Worm (Caenorhabditis elegans): Measurements from ENCODE around the gene srj-8.

The srj-8 gene

DNA sequence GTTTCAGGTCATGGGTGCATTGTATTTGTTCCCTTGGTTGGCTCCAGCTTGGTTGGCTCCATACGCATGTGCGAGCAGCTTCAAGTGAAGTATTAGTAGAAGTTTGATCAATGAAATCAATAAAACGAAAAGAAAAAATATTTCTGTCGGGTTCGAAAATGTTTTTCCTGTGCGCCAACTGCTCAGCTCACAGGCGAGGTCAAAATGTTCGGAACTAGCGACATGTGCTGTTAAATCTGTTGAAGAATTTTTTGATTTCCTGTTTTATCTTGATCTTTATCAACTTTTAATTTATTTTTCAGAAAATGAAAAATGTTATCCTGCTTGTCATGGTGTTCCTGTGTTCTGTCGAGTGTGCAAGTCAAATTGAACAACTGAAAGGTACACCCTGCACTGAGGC, 33.9 kb downstream of the srj-8 start, which contains the start of gene T28A11.25:
Gene T28A11.25 (plus strand): TSS at position 301 of the 400 bp plus-strand sequence.
- no peak for TF ChIP-seq cog-1 (tag; optimal IDR thresholded peaks at IDR 0.05)
- no peak for TF ChIP-seq tab-1 (GFP tag; IDR thresholded peaks at IDR 0.05)
- TF ChIP-seq klf-2 (GFP tag; conservative IDR thresholded peaks at IDR 0.05) = no peak
- TF ChIP-seq ztf-29 (GFP tag; IDR thresholded peaks at IDR 0.05) = no peak
- no peak for TF ChIP-seq med-1 (GFP tag; optimal IDR thresholded peaks at IDR 0.05; ENCODE audit: insufficient read depth)
- no peak for TF ChIP-seq T22C8.4 (GFP tag; IDR thresholded peaks at IDR 0.05)
- no peak for TF ChIP-seq flt-1 (GFP tag; IDR thresholded peaks at IDR 0.05)
- TF ChIP-seq ztf-23 (GFP tag; IDR thresholded peaks at IDR 0.05) = no peak
- TF ChIP-seq ref-1 (GFP tag; conservative IDR thresholded peaks at IDR 0.05) = no peak

DNA sequence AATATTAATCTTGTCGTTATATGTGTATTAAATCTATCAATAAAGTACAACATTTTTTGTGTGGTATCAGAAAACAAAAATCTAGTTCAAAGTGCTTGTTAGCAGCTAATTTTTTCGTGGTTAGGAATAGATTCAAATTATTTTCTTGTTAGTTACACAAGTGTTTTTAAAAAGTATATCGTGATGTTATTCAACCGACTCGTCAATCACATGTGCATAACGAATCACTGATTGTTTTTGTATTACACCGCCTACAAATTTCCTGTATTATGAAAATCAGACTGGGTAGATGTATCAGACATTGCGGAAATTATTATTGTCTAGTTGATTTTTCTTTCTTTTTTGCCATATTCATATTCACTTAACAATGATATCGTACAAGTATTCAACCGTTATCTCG, 35.3 kb downstream of the srj-8 start, which contains the start of gene str-64:
Gene str-64 (plus strand): TSS at position 301 of the 400 bp plus-strand sequence.
- TF ChIP-seq ref-1 (GFP tag; conservative IDR thresholded peaks at IDR 0.05) = no peak
- TF ChIP-seq klf-2 (GFP tag; conservative IDR thresholded peaks at IDR 0.05) = no peak
- TF ChIP-seq ztf-29 (GFP tag; IDR thresholded peaks at IDR 0.05) = no peak
- no peak for TF ChIP-seq tab-1 (GFP tag; IDR thresholded peaks at IDR 0.05)
- TF ChIP-seq flt-1 (GFP tag; IDR thresholded peaks at IDR 0.05) = no peak
- no peak for TF ChIP-seq T22C8.4 (GFP tag; IDR thresholded peaks at IDR 0.05)
- no peak for TF ChIP-seq ztf-23 (GFP tag; IDR thresholded peaks at IDR 0.05)
- no peak for TF ChIP-seq cog-1 (tag; optimal IDR thresholded peaks at IDR 0.05)
- TF ChIP-seq med-1 (GFP tag; optimal IDR thresholded peaks at IDR 0.05; ENCODE audit: insufficient read depth) = no peak

DNA sequence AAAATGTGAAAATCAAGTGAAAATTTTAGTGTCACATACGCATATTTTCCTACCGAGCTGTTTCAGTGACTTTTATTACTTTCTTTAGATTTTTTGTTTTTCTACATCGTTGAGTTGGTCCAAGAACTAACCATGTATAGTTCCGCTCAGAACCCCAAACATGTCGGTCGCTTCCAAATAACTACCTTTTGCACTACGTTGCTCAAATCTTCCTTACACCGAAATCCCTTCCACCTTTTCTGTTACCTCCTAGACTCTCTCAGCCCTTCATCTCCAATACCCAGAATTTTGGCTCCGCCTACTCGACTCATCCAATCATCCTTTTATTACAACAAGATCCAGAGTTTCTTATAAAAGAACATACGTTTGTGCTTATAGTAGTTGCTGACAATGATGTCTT, 37.0 kb downstream of the srj-8 start, which contains the start of gene F35F10.5:
Gene F35F10.5 (plus strand): TSS at position 301 of the 400 bp plus-strand sequence.
- 0 out of 2 replicates have a peak, but pooled peaks have one; percentile 25 for TF ChIP-seq ztf-23 (GFP tag; IDR thresholded peaks at IDR 0.05)
- TF ChIP-seq med-1 (GFP tag; optimal IDR thresholded peaks at IDR 0.05; ENCODE audit: insufficient read depth) = no peak

- TF ChIP-seq flt-1 (GFP tag; IDR thresholded peaks at IDR 0.05) (no peak), cog-1 (tag; optimal IDR thresholded peaks at IDR 0.05) (no peak), klf-2 (GFP tag; conservative IDR thresholded peaks at IDR 0.05) (no peak), T22C8.4 (GFP tag; IDR thresholded peaks at IDR 0.05) (no peak), tab-1 (GFP tag; IDR thresholded peaks at IDR 0.05) (no peak), ref-1 (GFP tag; conservative IDR thresholded peaks at IDR 0.05) (no peak), ztf-29 (GFP tag; IDR thresholded peaks at IDR 0.05) (no peak), med-1 (GFP tag; optimal IDR thresholded peaks at IDR 0.05; ENCODE audit: insufficient read depth) (no peak), ztf-23 (GFP tag; IDR thresholded peaks at IDR 0.05) (no peak)
These were observed 39.7 kb downstream of the srj-8 start, which contains the start of gene F35F10.7 for ce11 chrV:3287330-3287729. F35F10.7 (minus strand) TSS chrV:3287430.

DNA sequence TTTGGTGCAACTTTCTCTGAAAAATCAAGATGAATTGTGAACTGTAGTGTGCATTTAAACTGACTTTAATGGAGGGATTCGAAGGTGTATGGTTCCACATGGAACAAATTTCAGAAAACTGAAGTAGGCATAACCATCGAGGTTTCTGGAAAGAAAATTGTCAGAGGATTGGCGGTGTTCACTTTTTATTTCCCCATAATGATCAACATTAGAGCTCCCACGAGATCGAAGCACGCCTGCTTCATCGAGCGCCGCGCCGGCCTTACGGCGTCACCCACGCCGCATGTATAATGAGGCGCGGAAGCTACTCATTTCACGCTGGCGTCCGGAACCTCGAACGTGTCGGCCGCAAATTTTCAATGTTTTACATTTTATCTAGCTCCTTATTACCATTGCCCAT, 40.5 kb downstream of the srj-8 start:
- TF ChIP-seq T22C8.4 (GFP tag; IDR thresholded peaks at IDR 0.05) (no peak), ztf-29 (GFP tag; IDR thresholded peaks at IDR 0.05) (no peak), flt-1 (GFP tag; IDR thresholded peaks at IDR 0.05) (no peak), ztf-23 (GFP tag; IDR thresholded peaks at IDR 0.05) (no peak), cog-1 (tag; optimal IDR thresholded peaks at IDR 0.05) (no peak), med-1 (GFP tag; optimal IDR thresholded peaks at IDR 0.05; ENCODE audit: insufficient read depth) (no peak), ref-1 (GFP tag; conservative IDR thresholded peaks at IDR 0.05) (no peak), tab-1 (GFP tag; IDR thresholded peaks at IDR 0.05) (no peak), klf-2 (GFP tag; conservative IDR thresholded peaks at IDR 0.05) (no peak)

- TF ChIP-seq ztf-23 (GFP tag; IDR thresholded peaks at IDR 0.05) (no peak), klf-2 (GFP tag; conservative IDR thresholded peaks at IDR 0.05) (no peak), ref-1 (GFP tag; conservative IDR thresholded peaks at IDR 0.05) (no peak), med-1 (GFP tag; optimal IDR thresholded peaks at IDR 0.05; ENCODE audit: insufficient read depth) (no peak), T22C8.4 (GFP tag; IDR thresholded peaks at IDR 0.05) (no peak), flt-1 (GFP tag; IDR thresholded peaks at IDR 0.05) (no peak), cog-1 (tag; optimal IDR thresholded peaks at IDR 0.05) (no peak), tab-1 (GFP tag; IDR thresholded peaks at IDR 0.05) (no peak), ztf-29 (GFP tag; IDR thresholded peaks at IDR 0.05) (no peak)
These were observed 41.7 kb downstream of the srj-8 start, which contains the start of gene F35F10.6 for ce11 chrV:3289267-3289666. F35F10.6 (minus strand) TSS chrV:3289367.

DNA sequence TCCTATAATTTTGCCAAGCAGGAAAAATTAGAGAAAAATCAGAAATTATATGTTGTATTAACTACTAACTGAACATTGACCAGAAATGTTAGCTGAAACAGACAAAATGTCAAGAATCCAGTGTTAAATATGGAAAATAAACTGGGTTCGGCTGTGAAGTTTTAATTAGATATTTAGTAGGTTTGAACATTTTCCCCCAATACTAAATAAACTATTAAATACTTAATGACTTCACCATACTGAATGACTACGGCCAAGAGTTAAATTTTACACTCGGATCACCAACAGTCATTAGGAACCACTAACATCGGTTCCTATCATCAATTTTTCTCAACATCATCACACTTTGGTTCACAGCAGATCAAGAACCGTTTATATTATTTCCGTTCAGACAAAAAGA, 47.8 kb downstream of the srj-8 start:
- no peak for TF ChIP-seq ztf-23 (GFP tag; IDR thresholded peaks at IDR 0.05)

DNA sequence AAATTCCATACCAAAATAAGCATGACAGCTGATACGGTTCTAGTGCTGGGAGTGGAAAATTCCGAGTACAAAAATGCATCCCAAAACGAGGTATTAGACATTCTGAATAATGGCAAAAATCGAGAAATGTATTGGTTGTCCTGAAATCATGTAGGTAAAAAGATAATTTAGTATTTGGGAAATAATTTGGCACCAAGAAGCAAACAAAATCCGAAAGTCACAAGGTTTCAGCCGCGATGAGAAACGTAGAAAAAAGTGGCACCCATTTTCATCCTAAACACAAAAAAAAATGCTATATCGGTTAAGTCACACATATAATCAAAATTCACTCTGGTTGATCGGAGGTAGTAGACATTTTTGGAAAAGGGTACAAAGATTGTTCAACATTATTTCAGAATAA, 50.1 kb downstream of the srj-8 start, which contains the start of gene srx-122:
Gene srx-122 (minus strand): TSS at position 101 of the 400 bp plus-strand sequence.
- TF ChIP-seq med-1 (GFP tag; optimal IDR thresholded peaks at IDR 0.05; ENCODE audit: insufficient read depth) (no peak), ref-1 (GFP tag; conservative IDR thresholded peaks at IDR 0.05) (no peak), T22C8.4 (GFP tag; IDR thresholded peaks at IDR 0.05) (no peak), ztf-29 (GFP tag; IDR thresholded peaks at IDR 0.05) (no peak), klf-2 (GFP tag; conservative IDR thresholded peaks at IDR 0.05) (no peak), tab-1 (GFP tag; IDR thresholded peaks at IDR 0.05) (no peak), cog-1 (tag; optimal IDR thresholded peaks at IDR 0.05) (no peak), flt-1 (GFP tag; IDR thresholded peaks at IDR 0.05) (no peak), ztf-23 (GFP tag; IDR thresholded peaks at IDR 0.05) (no peak)
